Fruit fly (Drosophila melanogaster) whole organism, embryonic: ENCODE measurements around the gene CG13364.
A peak's percentile ranks its signal among the peaks of the same experiment; 100 is the strongest.

Source experiments
- CG11456 ChIP-seq: fragments of 200-800 bp; sonication (Bioruptor generic); IDR thresholded peaks from 3 replicates; pipeline ENCODE4 v1.3.6; 2022; ENCODE audit warnings: missing biosample characterization, missing genetic modification characterization
- CG12071 ChIP-seq: fragments of 200-800 bp; sonication (Bioruptor generic); optimal IDR thresholded peaks from 3 replicates; lab custom pipeline; 2018; ENCODE audit warnings: missing biosample characterization, mild to moderate bottlenecking, missing genetic modification characterization
- CG12155 ChIP-seq: fragments of 200-800 bp; sonication (Bioruptor generic); optimal IDR thresholded peaks from 3 replicates; lab custom pipeline; 2016; ENCODE audit warnings: missing biosample characterization, missing genetic modification characterization
- CG12659 ChIP-seq: fragments of 200-800 bp; sonication (Bioruptor generic); optimal IDR thresholded peaks from 3 replicates; lab custom pipeline; 2017; ENCODE audit warnings: mild to moderate bottlenecking, missing biosample characterization, missing genetic modification reagents, missing genetic modification characterization
- CG13287 ChIP-seq: fragments of 200-800 bp; sonication (Bioruptor generic); IDR thresholded peaks from 2 replicates; pipeline ENCODE4 v1.3.6; 2022; ENCODE audit warnings: missing biosample characterization, missing genetic modification characterization; ENCODE audit not compliant: partially characterized antibody
- CG13296 ChIP-seq: fragments of 200-800 bp; sonication (Bioruptor generic); optimal IDR thresholded peaks from 3 replicates; lab custom pipeline; 2018; ENCODE audit warnings: missing biosample characterization, mild to moderate bottlenecking, missing genetic modification characterization
- CG15479 ChIP-seq: fragments of 200-800 bp; sonication (Bioruptor generic); optimal IDR thresholded peaks from 3 replicates; lab custom pipeline; 2019; ENCODE audit warnings: missing biosample characterization, mild to moderate bottlenecking, missing genetic modification characterization, moderate library complexity
- CG1602 ChIP-seq: fragments of 200-800 bp; sonication (Bioruptor generic); optimal IDR thresholded peaks from 3 replicates; lab custom pipeline; 2016; ENCODE audit warnings: missing biosample characterization, missing genetic modification characterization
- CG1832 ChIP-seq: fragments of 200-800 bp; sonication (Bioruptor generic); optimal IDR thresholded peaks from 2 replicates; lab custom pipeline; 2017; ENCODE audit warnings: missing biosample characterization, mild to moderate bottlenecking, missing genetic modification characterization, inconsistent platforms
- CG2712 ChIP-seq: fragments of 200-800 bp; optimal IDR thresholded peaks from 3 replicates; lab custom pipeline; 2019; ENCODE audit warnings: missing biosample characterization, mild to moderate bottlenecking, missing genetic modification characterization, moderate library complexity
- CG32772 ChIP-seq: fragments of 200-800 bp; sonication (Bioruptor generic); IDR thresholded peaks from 2 replicates; pipeline ENCODE4 v1.3.6; 2022; ENCODE audit warnings: missing biosample characterization, missing genetic modification characterization
- CG3995 ChIP-seq: fragments of 200-800 bp; sonication (Bioruptor generic); optimal IDR thresholded peaks from 3 replicates; lab custom pipeline; 2016; ENCODE audit warnings: missing biosample characterization, missing genetic modification characterization
- CG4282 ChIP-seq: fragments of 200-800 bp; sonication (Bioruptor generic); optimal IDR thresholded peaks from 2 replicates; lab custom pipeline; 2016; ENCODE audit warnings: missing biosample characterization, missing genetic modification characterization
- CG4360 ChIP-seq: fragments of 200-800 bp; sonication (Bioruptor generic); IDR thresholded peaks from 2 replicates; pipeline ENCODE4 v1.3.6; 2022; ENCODE audit warnings: missing biosample characterization, missing genetic modification characterization
- CG4820 ChIP-seq: fragments of 200-800 bp; sonication (Bioruptor generic); optimal IDR thresholded peaks from 3 replicates; lab custom pipeline; 2016; ENCODE audit warnings: missing biosample characterization, missing genetic modification characterization
- CG7556 ChIP-seq: fragments of 200-800 bp; sonication (Bioruptor generic); optimal IDR thresholded peaks from 2 replicates; lab custom pipeline; 2017; ENCODE audit warnings: missing biosample characterization, mild to moderate bottlenecking, missing genetic modification characterization
- CG7786 ChIP-seq: fragments of 200-800 bp; sonication (Bioruptor generic); optimal IDR thresholded peaks from 2 replicates; lab custom pipeline; 2016; ENCODE audit warnings: missing biosample characterization, missing genetic modification characterization
- CG8944 ChIP-seq: fragments of 200-800 bp; sonication (Bioruptor generic); optimal IDR thresholded peaks from 3 replicates; lab custom pipeline; 2016; ENCODE audit warnings: missing biosample characterization, missing genetic modification characterization
- CHES-1-like ChIP-seq: fragments of 200-800 bp; sonication (Bioruptor generic); optimal IDR thresholded peaks from 2 replicates; lab custom pipeline; 2016; ENCODE audit warnings: missing biosample characterization, missing genetic modification characterization
- Dip2 ChIP-seq: fragments of 200-800 bp; sonication (Bioruptor generic); IDR thresholded peaks from 2 replicates; pipeline ENCODE4 v1.3.6; 2022; ENCODE audit warnings: missing biosample characterization, missing genetic modification characterization
- GATAe ChIP-seq: fragments of 200-800 bp; sonication (Bioruptor generic); conservative IDR thresholded peaks from 2 replicates; pipeline ENCODE4 v1.3.6; 2022; ENCODE audit warnings: missing biosample characterization, missing genetic modification characterization
- HLHmδ ChIP-seq: fragments of 200-800 bp; sonication (Bioruptor generic); optimal IDR thresholded peaks from 2 replicates; lab custom pipeline; 2018; ENCODE audit warnings: missing biosample characterization, mild to moderate bottlenecking, missing genetic modification characterization, moderate library complexity
- Hmr ChIP-seq: fragments of 200-800 bp; sonication (Bioruptor generic); optimal IDR thresholded peaks from 3 replicates; lab custom pipeline; 2017; ENCODE audit warnings: mild to moderate bottlenecking, missing biosample characterization, missing genetic modification reagents, missing genetic modification characterization
- Kr ChIP-seq: fragments of 200-800 bp; sonication (Bioruptor generic); optimal IDR thresholded peaks from 2 replicates; lab custom pipeline; 2017; ENCODE audit warnings: missing biosample characterization, mild to moderate bottlenecking, missing genetic modification characterization
- MBD-R2 ChIP-seq: fragments of 200-800 bp; sonication (Bioruptor generic); IDR thresholded peaks from 2 replicates; pipeline ENCODE4 v1.3.6; 2022; ENCODE audit warnings: missing biosample characterization, missing genetic modification characterization
- NFAT ChIP-seq: fragments of 200-800 bp; sonication (Bioruptor generic); IDR thresholded peaks from 2 replicates; pipeline ENCODE4 v1.3.6; 2022; ENCODE audit warnings: missing biosample characterization, missing genetic modification characterization
- Nf-YC ChIP-seq: fragments of 200-800 bp; optimal IDR thresholded peaks from 3 replicates; lab custom pipeline; 2019; ENCODE audit warnings: missing biosample characterization, mild to moderate bottlenecking, missing genetic modification characterization, moderate library complexity
- Spps ChIP-seq: fragments of 200-800 bp; sonication (Bioruptor generic); optimal IDR thresholded peaks from 2 replicates; lab custom pipeline; 2018; ENCODE audit warnings: missing biosample characterization, mild to moderate bottlenecking, missing genetic modification characterization
- chif ChIP-seq, 2 experiments: fragments of 200-800 bp; sonication (Bioruptor generic); optimal IDR thresholded peaks; 3 replicates each; lab custom pipeline; 2016; ENCODE audit warnings: missing biosample characterization in 2 of 2, missing genetic modification characterization in 2 of 2
- crc ChIP-seq: fragments of 200-800 bp; sonication (Bioruptor generic); optimal IDR thresholded peaks from 2 replicates; lab custom pipeline; 2016; ENCODE audit warnings: missing biosample characterization, missing genetic modification characterization
- dmrt99B ChIP-seq: fragments of 200-800 bp; sonication (Bioruptor generic); optimal IDR thresholded peaks from 2 replicates; lab custom pipeline; 2018; ENCODE audit warnings: missing biosample characterization, mild to moderate bottlenecking, missing genetic modification characterization, moderate library complexity
- esg ChIP-seq: fragments of 200-800 bp; sonication (Bioruptor generic); conservative IDR thresholded peaks from 2 replicates; pipeline ENCODE4 v1.3.6; 2022; ENCODE audit warnings: missing biosample characterization, missing genetic modification characterization
- ewg ChIP-seq: fragments of 200-800 bp; sonication (Bioruptor generic); optimal IDR thresholded peaks from 3 replicates; lab custom pipeline; 2017; ENCODE audit warnings: mild to moderate bottlenecking, missing biosample characterization, missing genetic modification reagents, missing genetic modification characterization
- fd3F ChIP-seq: fragments of 200-800 bp; sonication (Bioruptor generic); optimal IDR thresholded peaks from 2 replicates; lab custom pipeline; 2018; ENCODE audit warnings: missing biosample characterization, mild to moderate bottlenecking, missing genetic modification characterization, moderate library complexity
- fru ChIP-seq: fragments of >200 bp; optimal IDR thresholded peaks from 2 replicates; lab custom pipeline; 2017
- ham ChIP-seq: fragments of 200-800 bp; sonication (Bioruptor generic); IDR thresholded peaks from 2 replicates; pipeline ENCODE4 v1.3.6; 2022; ENCODE audit warnings: missing biosample characterization, missing genetic modification characterization
- inv ChIP-seq: fragments of 200-800 bp; sonication (Bioruptor generic); IDR thresholded peaks from 2 replicates; pipeline ENCODE4 v1.3.6; 2022; ENCODE audit warnings: missing biosample characterization, missing genetic modification characterization; ENCODE audit not compliant: partially characterized antibody
- kay ChIP-seq: fragments of 200-800 bp; sonication (Bioruptor generic); optimal IDR thresholded peaks from 2 replicates; lab custom pipeline; 2016; ENCODE audit warnings: missing biosample characterization, missing genetic modification characterization
- mirr ChIP-seq: fragments of 200-800 bp; sonication (Bioruptor generic); optimal IDR thresholded peaks from 3 replicates; lab custom pipeline; 2018; ENCODE audit warnings: missing biosample characterization, mild to moderate bottlenecking, missing genetic modification characterization
- nom ChIP-seq: fragments of 200-800 bp; sonication (Bioruptor generic); optimal IDR thresholded peaks from 2 replicates; lab custom pipeline; 2017; ENCODE audit warnings: missing biosample characterization, missing genetic modification characterization, mild to moderate bottlenecking, moderate library complexity, missing genetic modification reagents
- pros ChIP-seq: fragments of 200-800 bp; sonication (Bioruptor generic); optimal IDR thresholded peaks from 3 replicates; lab custom pipeline; 2019; ENCODE audit warnings: missing biosample characterization, mild to moderate bottlenecking, missing genetic modification characterization, moderate library complexity
- ranshi ChIP-seq: fragments of 200-800 bp; sonication (Bioruptor generic); IDR thresholded peaks from 2 replicates; pipeline ENCODE4 v1.3.6; 2022; ENCODE audit warnings: missing biosample characterization, missing genetic modification characterization
- sens-2 ChIP-seq: fragments of 200-800 bp; sonication (Bioruptor generic); IDR thresholded peaks from 2 replicates; pipeline ENCODE4 v1.3.6; 2022; ENCODE audit warnings: missing biosample characterization, missing genetic modification characterization
- sna ChIP-seq: fragments of 200-800 bp; sonication (Bioruptor generic); IDR thresholded peaks from 2 replicates; pipeline ENCODE4 v1.3.6; 2022; ENCODE audit warnings: missing biosample characterization, missing genetic modification characterization; ENCODE audit not compliant: partially characterized antibody
- sr ChIP-seq: fragments of 200-800 bp; sonication (Bioruptor generic); IDR thresholded peaks from 3 replicates; pipeline ENCODE4 v1.3.6; 2022; ENCODE audit warnings: missing biosample characterization, missing genetic modification characterization
- tio ChIP-seq: fragments of 200-800 bp; sonication (Bioruptor generic); optimal IDR thresholded peaks from 2 replicates; lab custom pipeline; 2017; ENCODE audit warnings: missing biosample characterization, missing genetic modification characterization, inconsistent platforms
- trem ChIP-seq: fragments of 200-800 bp; optimal IDR thresholded peaks from 3 replicates; lab custom pipeline; 2019; ENCODE audit warnings: missing biosample characterization, mild to moderate bottlenecking, missing genetic modification characterization, moderate library complexity
- tx ChIP-seq: fragments of 200-800 bp; sonication (Bioruptor generic); optimal IDR thresholded peaks from 2 replicates; lab custom pipeline; 2016; ENCODE audit warnings: missing biosample characterization, missing genetic modification characterization
- unc-4 ChIP-seq: fragments of 200-800 bp; sonication (Bioruptor generic); IDR thresholded peaks from 2 replicates; pipeline ENCODE4 v1.3.6; 2022; ENCODE audit warnings: missing biosample characterization, missing genetic modification characterization; ENCODE audit not compliant: partially characterized antibody
- wek ChIP-seq: fragments of 200-800 bp; sonication (Bioruptor generic); optimal IDR thresholded peaks from 3 replicates; lab custom pipeline; 2018; ENCODE audit warnings: missing biosample characterization, mild to moderate bottlenecking, missing genetic modification characterization, moderate library complexity
- zen2 ChIP-seq: fragments of 200-800 bp; sonication (Bioruptor generic); IDR thresholded peaks from 3 replicates; pipeline ENCODE4 v1.3.6; 2022; ENCODE audit warnings: missing biosample characterization, missing genetic modification characterization; ENCODE audit not compliant: partially characterized antibody

The CG13364 gene

dm6 chrX:654949-655348 is 29.9 kb upstream of the CG13364 start (continued):
- peak; percentile 95 for TF ChIP-seq CG13296 (GFP tag; lab: Kevin White, UChicago)
- peak; percentile 92 for TF ChIP-seq CG12155 (GFP tag; lab: Kevin White, UChicago)
- no peak for TF ChIP-seq fru (lab: Kevin White, UChicago)
- TF ChIP-seq esg (GFP tag; lab: Robert Waterston, UW): peak; percentile 92
- peak; percentile 87 for TF ChIP-seq CG1602 (GFP tag; lab: Kevin White, UChicago)
- peak; percentile 55 for TF ChIP-seq pros
- peak; percentile 81 for TF ChIP-seq Kr (GFP tag; lab: Kevin White, UChicago)
- peak; percentile 82 for TF ChIP-seq ham (GFP tag; lab: Robert Waterston, UW)
- peak; percentile 96 for TF ChIP-seq dmrt99B (tag; lab: Kevin White, UChicago)
- TF ChIP-seq nom (GFP tag; lab: Kevin White, UChicago): peak; percentile 96
- peak; percentile 88 for TF ChIP-seq tx (GFP tag; lab: Kevin White, UChicago)
- peak; percentile 96 for TF ChIP-seq CG32772 (GFP tag; lab: Robert Waterston, UW)
- peak; percentile 98 for TF ChIP-seq mirr (GFP tag; lab: Kevin White, UChicago)
- peak; percentile 63 for TF ChIP-seq CG15479 (GFP tag; lab: Kevin White, UChicago)
- peak; percentile 96 for TF ChIP-seq CG7786 (GFP tag; lab: Kevin White, UChicago)
- peak; percentile 81 for TF ChIP-seq Spps (tag; lab: Kevin White, UChicago)
- peak; percentile 97 for TF ChIP-seq CG11456 (GFP tag; lab: Robert Waterston, UW)
- TF ChIP-seq kay (GFP tag; lab: Kevin White, UChicago): peak; percentile 75
- TF ChIP-seq sna (GFP tag; lab: Robert Waterston, UW): no peak
- peak; percentile 97 for TF ChIP-seq NFAT (GFP tag; lab: Robert Waterston, UW)
- TF ChIP-seq sr (GFP tag; lab: Robert Waterston, UW): peak; percentile 91; the same call in 2 of the 3 replicates
- peak; percentile 60 for TF ChIP-seq HLHmδ
- peak; percentile 97 for TF ChIP-seq CG12659 (GFP tag; lab: Kevin White, UChicago)
- no peak for TF ChIP-seq unc-4
- TF ChIP-seq CG4360 (GFP tag; lab: Robert Waterston, UW): peak; percentile 83
- no peak for TF ChIP-seq zen2 (GFP tag; lab: Robert Waterston, UW)
- peak; percentile 91 for TF ChIP-seq wek
- TF ChIP-seq CG8944: peak; percentile 93
- peak; percentile 96 for TF ChIP-seq sens-2 (GFP tag; lab: Robert Waterston, UW)
- TF ChIP-seq Dip2 (GFP tag; lab: Robert Waterston, UW): peak; percentile 55; the same call in 1 of the 2 replicates
- TF ChIP-seq CG3995 (GFP tag; lab: Kevin White, UChicago): peak; percentile 79
- TF ChIP-seq inv: no peak
- TF ChIP-seq GATAe: peak; percentile 40; the same call in 1 of the 2 replicates
- TF ChIP-seq Hmr (GFP tag; lab: Kevin White, UChicago): peak; percentile 96
- peak; percentile 98 for TF ChIP-seq CG12071 (GFP tag; lab: Kevin White, UChicago)
- TF ChIP-seq tio (GFP tag; lab: Kevin White, UChicago): no peak
- peak; percentile 91 for TF ChIP-seq CG2712 (tag; lab: Kevin White, UChicago)
- TF ChIP-seq trem (tag; lab: Kevin White, UChicago): peak; percentile 74
- no peak for TF ChIP-seq CG1832 (GFP tag; lab: Kevin White, UChicago)
- peak; percentile 92 to 93 for TF ChIP-seq chif (GFP tag; optimal IDR thresholded peaks at IDR 0.05; lab: Kevin White, UChicago)
- TF ChIP-seq CG4820 (GFP tag; lab: Kevin White, UChicago): peak; percentile 92
- TF ChIP-seq CHES-1-like: peak; percentile 91
- peak; percentile 93 for TF ChIP-seq MBD-R2
- TF ChIP-seq crc (GFP tag; lab: Kevin White, UChicago): peak; percentile 94
- TF ChIP-seq Nf-YC (tag; lab: Kevin White, UChicago): peak; percentile 83
- no peak for TF ChIP-seq CG13287 (GFP tag; lab: Robert Waterston, UW)
- peak; percentile 85 for TF ChIP-seq CG4282
- TF ChIP-seq ranshi (GFP tag; lab: Robert Waterston, UW): peak; percentile 97
- peak; percentile 92 for TF ChIP-seq CG7556 (GFP tag; lab: Kevin White, UChicago)
- peak; percentile 96 for TF ChIP-seq ewg (GFP tag; lab: Kevin White, UChicago)
- TF ChIP-seq fd3F (GFP tag; lab: Kevin White, UChicago): peak; percentile 91
